Fruit fly (Drosophila melanogaster) whole organism, embryonic: ENCODE data around the gene MTF-1.

Experiments
- Adf1 ChIP-seq: fragments of 200-800 bp; sonication (Bioruptor generic); IDR thresholded peaks from 2 replicates; pipeline ENCODE4 v1.3.6; 2022; ENCODE audit warnings: missing biosample characterization, missing genetic modification characterization
- B-H2 ChIP-seq: fragments of 200-800 bp; sonication (Bioruptor generic); optimal IDR thresholded peaks from 2 replicates; lab custom pipeline; 2018; ENCODE audit warnings: missing biosample characterization, mild to moderate bottlenecking, missing genetic modification characterization
- CG10267 ChIP-seq: fragments of 200-800 bp; sonication (Bioruptor generic); optimal IDR thresholded peaks from 2 replicates; lab custom pipeline; 2018; ENCODE audit warnings: missing biosample characterization, mild to moderate bottlenecking, missing genetic modification characterization, moderate library complexity
- CG12236 ChIP-seq: fragments of 200-800 bp; sonication (Bioruptor generic); optimal IDR thresholded peaks from 2 replicates; lab custom pipeline; 2016; ENCODE audit warnings: missing biosample characterization, missing genetic modification characterization
- CG13775 ChIP-seq: fragments of 200-800 bp; sonication (Bioruptor generic); optimal IDR thresholded peaks from 3 replicates; lab custom pipeline; 2017; ENCODE audit warnings: missing biosample characterization, mild to moderate bottlenecking, missing genetic modification characterization
- CG14860 ChIP-seq: fragments of 200-800 bp; sonication (Bioruptor generic); IDR thresholded peaks from 3 replicates; pipeline ENCODE4 v1.3.6; 2022; ENCODE audit warnings: missing biosample characterization, missing genetic modification characterization; ENCODE audit not compliant: partially characterized antibody
- CG15514 ChIP-seq: fragments of 200-800 bp; sonication (Bioruptor generic); optimal IDR thresholded peaks from 3 replicates; lab custom pipeline; 2017; ENCODE audit warnings: missing biosample characterization, missing genetic modification characterization, mild to moderate bottlenecking, moderate library complexity, missing genetic modification reagents
- CG17361 ChIP-seq: fragments of 200-800 bp; sonication (Bioruptor generic); IDR thresholded peaks from 3 replicates; pipeline ENCODE4 v1.3.6; 2022; ENCODE audit warnings: missing biosample characterization, missing genetic modification characterization
- CG18262 ChIP-seq: fragments of 200-800 bp; optimal IDR thresholded peaks from 3 replicates; lab custom pipeline; 2019; ENCODE audit warnings: missing biosample characterization, mild to moderate bottlenecking, missing genetic modification characterization, moderate library complexity
- CG18476 ChIP-seq: fragments of 200-800 bp; sonication (Bioruptor generic); optimal IDR thresholded peaks from 2 replicates; lab custom pipeline; 2016; ENCODE audit warnings: missing biosample characterization, mild to moderate bottlenecking, missing genetic modification characterization
- CG2199 ChIP-seq: fragments of 200-800 bp; sonication (Bioruptor generic); IDR thresholded peaks from 3 replicates; pipeline ENCODE4 v1.3.6; 2022; ENCODE audit warnings: missing biosample characterization, missing genetic modification characterization
- CG3163 ChIP-seq: fragments of 200-800 bp; sonication (Bioruptor generic); optimal IDR thresholded peaks from 3 replicates; lab custom pipeline; 2016; ENCODE audit warnings: missing biosample characterization, missing genetic modification characterization
- CG6175 ChIP-seq: fragments of 200-800 bp; sonication (Bioruptor generic); IDR thresholded peaks from 3 replicates; pipeline ENCODE4 v1.3.6; 2022; ENCODE audit warnings: missing biosample characterization, missing genetic modification characterization
- CG6854 ChIP-seq: fragments of 200-800 bp; sonication (Bioruptor generic); optimal IDR thresholded peaks from 3 replicates; lab custom pipeline; 2017; ENCODE audit warnings: missing biosample characterization, mild to moderate bottlenecking, missing genetic modification characterization
- CG8924 ChIP-seq: fragments of 200-800 bp; optimal IDR thresholded peaks from 3 replicates; lab custom pipeline; 2019; ENCODE audit warnings: missing biosample characterization, mild to moderate bottlenecking, missing genetic modification characterization, moderate library complexity
- Camta ChIP-seq: fragments of 200-800 bp; sonication (Bioruptor generic); optimal IDR thresholded peaks from 2 replicates; lab custom pipeline; 2016; ENCODE audit warnings: missing biosample characterization, missing genetic modification characterization
- CkIIα-i1 ChIP-seq: fragments of 200-800 bp; sonication (Bioruptor generic); IDR thresholded peaks from 2 replicates; pipeline ENCODE4 v1.3.6; 2022; ENCODE audit warnings: missing biosample characterization, missing genetic modification characterization
- Deaf1 ChIP-seq: fragments of 200-800 bp; optimal IDR thresholded peaks from 3 replicates; lab custom pipeline; 2019; ENCODE audit warnings: missing biosample characterization, mild to moderate bottlenecking, missing genetic modification characterization, moderate library complexity
- Dek ChIP-seq: fragments of 200-800 bp; sonication (Bioruptor generic); optimal IDR thresholded peaks from 3 replicates; lab custom pipeline; 2019; ENCODE audit warnings: missing biosample characterization, mild to moderate bottlenecking, missing genetic modification characterization, moderate library complexity
- Doc2 ChIP-seq: fragments of 200-800 bp; sonication (Bioruptor generic); IDR thresholded peaks from 2 replicates; pipeline ENCODE4 v1.3.6; 2022; ENCODE audit warnings: missing biosample characterization, missing genetic modification characterization
- E2f2 ChIP-seq: fragments of 200-800 bp; sonication (Bioruptor generic); IDR thresholded peaks from 2 replicates; pipeline ENCODE4 v1.3.6; 2022; ENCODE audit warnings: missing biosample characterization, missing genetic modification characterization
- Fer2 ChIP-seq: fragments of 200-800 bp; sonication (Bioruptor generic); optimal IDR thresholded peaks from 2 replicates; lab custom pipeline; 2018; ENCODE audit warnings: missing biosample characterization, mild to moderate bottlenecking, missing genetic modification characterization, moderate library complexity
- Fer3 ChIP-seq: fragments of 200-800 bp; sonication (Bioruptor generic); optimal IDR thresholded peaks from 2 replicates; lab custom pipeline; 2018; ENCODE audit warnings: missing biosample characterization, mild to moderate bottlenecking, missing genetic modification characterization, moderate library complexity
- HmgD ChIP-seq: fragments of 200-800 bp; sonication (Bioruptor generic); optimal IDR thresholded peaks from 3 replicates; lab custom pipeline; 2016; ENCODE audit warnings: missing biosample characterization, missing genetic modification characterization
- Lhr ChIP-seq: fragments of 200-800 bp; sonication (Bioruptor generic); optimal IDR thresholded peaks from 3 replicates; lab custom pipeline; 2017; ENCODE audit warnings: mild to moderate bottlenecking, missing biosample characterization, missing genetic modification reagents, missing genetic modification characterization
- Lim3 ChIP-seq: fragments of 200-800 bp; sonication (Bioruptor generic); IDR thresholded peaks from 2 replicates; pipeline ENCODE4 v1.3.6; 2022; ENCODE audit warnings: missing biosample characterization, missing genetic modification characterization
- Meics ChIP-seq: fragments of 200-800 bp; sonication (Bioruptor generic); optimal IDR thresholded peaks from 2 replicates; lab custom pipeline; 2017; ENCODE audit warnings: missing biosample characterization, mild to moderate bottlenecking, missing genetic modification characterization
- Mes4 ChIP-seq: fragments of 200-800 bp; sonication (Bioruptor generic); optimal IDR thresholded peaks from 2 replicates; lab custom pipeline; 2016; ENCODE audit warnings: missing biosample characterization, missing genetic modification characterization
- YL-1 ChIP-seq: fragments of 200-800 bp; sonication (Bioruptor generic); optimal IDR thresholded peaks from 3 replicates; lab custom pipeline; 2017; ENCODE audit warnings: missing biosample characterization, mild to moderate bottlenecking, missing genetic modification characterization
- aop ChIP-seq: fragments of 200-800 bp; sonication (Bioruptor generic); IDR thresholded peaks from 2 replicates; pipeline ENCODE4 v1.3.6; 2022; ENCODE audit warnings: missing biosample characterization, missing genetic modification characterization
- cas ChIP-seq: fragments of 200-800 bp; sonication (Bioruptor generic); IDR thresholded peaks from 2 replicates; pipeline ENCODE4 v1.3.6; 2022; ENCODE audit warnings: missing biosample characterization, missing genetic modification characterization
- caup ChIP-seq: fragments of 200-800 bp; sonication (Bioruptor generic); optimal IDR thresholded peaks from 3 replicates; lab custom pipeline; 2017; ENCODE audit warnings: missing biosample characterization, mild to moderate bottlenecking, missing genetic modification characterization, moderate library complexity; ENCODE audit not compliant: severe bottlenecking
- crol ChIP-seq: fragments of 200-800 bp; sonication (Bioruptor generic); IDR thresholded peaks from 2 replicates; pipeline ENCODE4 v1.3.6; 2022; ENCODE audit warnings: missing biosample characterization, missing genetic modification characterization
- danr ChIP-seq: fragments of 200-800 bp; sonication (Bioruptor generic); IDR thresholded peaks from 2 replicates; pipeline ENCODE4 v1.3.6; 2022; ENCODE audit warnings: missing biosample characterization, missing genetic modification characterization
- grn ChIP-seq: fragments of 200-800 bp; sonication (Bioruptor generic); optimal IDR thresholded peaks from 3 replicates; lab custom pipeline; 2017; ENCODE audit warnings: missing biosample characterization, missing genetic modification characterization
- lmd ChIP-seq: fragments of 200-800 bp; sonication (Bioruptor generic); IDR thresholded peaks from 2 replicates; pipeline ENCODE4 v1.3.6; 2022; ENCODE audit warnings: missing biosample characterization, missing genetic modification characterization
- prd ChIP-seq, 3 experiments: fragments of >200 bp in 2 of 3; fragments of 200-800 bp in 1 of 3; sonication (Bioruptor generic) in 1 of 3; optimal IDR thresholded peaks in 2 of 3; IDR thresholded peaks in 1 of 3; 2 replicates in 2 of 3; 3 replicates in 1 of 3; pipeline versions ENCODE4 v1.3.6 to Lab custom; 2017 to 2022; ENCODE audit warnings: missing biosample characterization in 1 of 3, missing genetic modification characterization in 1 of 3
- row ChIP-seq: fragments of 200-800 bp; sonication (Bioruptor generic); IDR thresholded peaks from 3 replicates; pipeline ENCODE4 v1.3.6; 2022; ENCODE audit warnings: missing biosample characterization, missing genetic modification characterization
- sens ChIP-seq: fragments of 200-800 bp; sonication (Bioruptor generic); peaks from one replicate; lab custom pipeline; 2016; ENCODE audit warnings: missing biosample characterization, missing genetic modification characterization
- sima ChIP-seq: fragments of 200-800 bp; sonication (Bioruptor generic); optimal IDR thresholded peaks from 2 replicates; lab custom pipeline; 2016; ENCODE audit warnings: missing biosample characterization, missing genetic modification characterization
- sr ChIP-seq: fragments of 200-800 bp; sonication (Bioruptor generic); IDR thresholded peaks from 3 replicates; pipeline ENCODE4 v1.3.6; 2022; ENCODE audit warnings: missing biosample characterization, missing genetic modification characterization
- stwl ChIP-seq: fragments of 200-800 bp; sonication (Bioruptor generic); optimal IDR thresholded peaks from 3 replicates; lab custom pipeline; 2018; ENCODE audit warnings: missing biosample characterization, mild to moderate bottlenecking, missing genetic modification characterization, moderate library complexity
- sug ChIP-seq: fragments of 200-800 bp; optimal IDR thresholded peaks from 2 replicates; lab custom pipeline; 2019; ENCODE audit warnings: missing biosample characterization, mild to moderate bottlenecking, missing genetic modification characterization, moderate library complexity
- tll ChIP-seq, 2 experiments: fragments of 200-800 bp in 1 of 2; fragments of >200 bp in 1 of 2; sonication (Bioruptor generic) in 1 of 2; optimal IDR thresholded peaks; 2 replicates each; lab custom pipeline; 2017 to 2019; ENCODE audit warnings: missing biosample characterization in 2 of 2, missing genetic modification characterization in 2 of 2, mild to moderate bottlenecking in 1 of 2, moderate library complexity in 1 of 2
- tup ChIP-seq: fragments of 200-800 bp; sonication (Bioruptor generic); optimal IDR thresholded peaks from 2 replicates; lab custom pipeline; 2016; ENCODE audit warnings: missing biosample characterization, mild to moderate bottlenecking, missing genetic modification characterization, moderate library complexity
- unc-4 ChIP-seq: fragments of 200-800 bp; sonication (Bioruptor generic); IDR thresholded peaks from 2 replicates; pipeline ENCODE4 v1.3.6; 2022; ENCODE audit warnings: missing biosample characterization, missing genetic modification characterization; ENCODE audit not compliant: partially characterized antibody
- vnd ChIP-seq: fragments of 200-800 bp; sonication (Bioruptor generic); IDR thresholded peaks from 3 replicates; pipeline ENCODE4 v1.3.6; 2022; ENCODE audit warnings: missing biosample characterization, missing genetic modification characterization; ENCODE audit not compliant: partially characterized antibody
- z ChIP-seq: fragments of 200-800 bp; sonication (Bioruptor generic); IDR thresholded peaks from 3 replicates; pipeline ENCODE4 v1.3.6; 2022; ENCODE audit warnings: missing biosample characterization, missing genetic modification characterization
- zfh2 ChIP-seq: fragments of 200-800 bp; sonication (Bioruptor generic); optimal IDR thresholded peaks from 2 replicates; lab custom pipeline; 2016; ENCODE audit warnings: missing biosample characterization, missing genetic modification characterization

Gene MTF-1

dm6 chr3L:9402157-9402890 is 27.8 kb upstream of the MTF-1 start, which contains the start of gene eIF4E1 (continued):
- TF ChIP-seq Fer2 (tag; lab: Kevin White, UChicago) (no peak), Meics (GFP tag; lab: Kevin White, UChicago) (no peak), CG18262 (tag; lab: Kevin White, UChicago) (peak; percentile 0), CG17361 (GFP tag; lab: Robert Waterston, UW) (peak; percentile 28; the same call in 1 of the 3 replicates), CG2199 (GFP tag; lab: Robert Waterston, UW) (peak; percentile 84; the same call in 2 of the 3 replicates), CkIIα-i1 (GFP tag; lab: Robert Waterston, UW) (no peak), crol (GFP tag; lab: Robert Waterston, UW) (no peak), danr (GFP tag; lab: Robert Waterston, UW) (no peak), B-H2 (GFP tag; lab: Kevin White, UChicago) (peak; percentile 2), HmgD (GFP tag; lab: Kevin White, UChicago) (peak; percentile 55), tll (GFP tag; optimal IDR thresholded peaks at IDR 0.05; lab: Kevin White, UChicago) (peak; percentile 20 to 54), row (peak; percentile 50), Dek (peak; percentile 1), CG3163 (GFP tag; lab: Kevin White, UChicago) (no peak), aop (GFP tag; lab: Robert Waterston, UW) (no peak), CG14860 (GFP tag; lab: Robert Waterston, UW) (peak; percentile 36; the same call in 2 of the 3 replicates), zfh2 (GFP tag; lab: Kevin White, UChicago) (peak; percentile 16), CG12236 (GFP tag; lab: Kevin White, UChicago) (no peak), Camta (GFP tag; lab: Kevin White, UChicago) (peak; percentile 32), CG8924 (tag; lab: Kevin White, UChicago) (no peak), sr (no peak), Mes4 (GFP tag; lab: Kevin White, UChicago) (no peak), Doc2 (GFP tag; lab: Robert Waterston, UW) (no peak), prd (optimal IDR thresholded peaks at IDR 0.05; lab: Kevin White, UChicago) (no peak), prd (GFP tag; IDR thresholded peaks at IDR 0.05; lab: Robert Waterston, UW) (no peak; the same call in 2 of the 3 replicates), cas (GFP tag; lab: Robert Waterston, UW) (no peak), CG6175 (GFP tag; lab: Robert Waterston, UW) (no peak), grn (GFP tag; lab: Kevin White, UChicago) (peak; percentile 7), Lim3 (no peak), Deaf1 (no peak), CG10267 (tag; lab: Kevin White, UChicago) (peak; percentile 65), sens (GFP tag; lab: Kevin White, UChicago) (peak; percentile 78), CG15514 (GFP tag; lab: Kevin White, UChicago) (peak; percentile 68), sug (tag; lab: Kevin White, UChicago) (peak; percentile 14), Adf1 (GFP tag; lab: Robert Waterston, UW) (0 out of 2 replicates have a peak, but pooled peaks have one; percentile 28), lmd (GFP tag; lab: Robert Waterston, UW) (no peak), YL-1 (GFP tag; lab: Kevin White, UChicago) (peak; percentile 61), CG6854 (GFP tag; lab: Kevin White, UChicago) (no peak), Lhr (peak; percentile 79), Fer3 (tag; lab: Kevin White, UChicago) (no peak), CG13775 (GFP tag; lab: Kevin White, UChicago) (peak; percentile 8), vnd (peak; percentile 74; the same call in 2 of the 3 replicates), tup (GFP tag; lab: Kevin White, UChicago) (no peak), z (GFP tag; lab: Robert Waterston, UW) (no peak), sima (GFP tag; lab: Kevin White, UChicago) (no peak), CG18476 (GFP tag; lab: Kevin White, UChicago) (no peak), stwl (tag; lab: Kevin White, UChicago) (peak; percentile 93), E2f2 (GFP tag; lab: Robert Waterston, UW) (peak; percentile 50), caup (GFP tag; lab: Kevin White, UChicago) (no peak), unc-4 (GFP tag; lab: Robert Waterston, UW) (peak; percentile 74)
